Fruit fly (Drosophila melanogaster) whole organism, prepupa: ENCODE data around the gene bi.

Experiments used
- Blimp-1 ChIP-seq: fragments of 200-800 bp; sonication (Bioruptor generic); optimal IDR thresholded peaks from 3 replicates; lab custom pipeline; 2017; ENCODE audit warnings: missing biosample characterization, missing genetic modification characterization, mild to moderate bottlenecking, moderate library complexity, missing genetic modification reagents
- CG10631 ChIP-seq: fragments of 200-800 bp; sonication (Bioruptor generic); optimal IDR thresholded peaks from 2 replicates; lab custom pipeline; 2016; ENCODE audit warnings: missing biosample characterization, missing genetic modification characterization
- CG11294 ChIP-seq: fragments of 200-800 bp; sonication (Bioruptor generic); IDR thresholded peaks from 2 replicates; pipeline ENCODE4 v1.3.6; 2022; ENCODE audit warnings: missing biosample characterization, missing genetic modification characterization
- CG11762 ChIP-seq: fragments of 200-800 bp; sonication (Bioruptor generic); optimal IDR thresholded peaks from 3 replicates; lab custom pipeline; 2016; ENCODE audit warnings: missing biosample characterization, missing genetic modification characterization; ENCODE audit not compliant: insufficient read depth
- CG15336 ChIP-seq: fragments of 200-800 bp; sonication (Bioruptor generic); IDR thresholded peaks from 2 replicates; pipeline ENCODE4 v1.3.6; 2022; ENCODE audit warnings: missing biosample characterization, missing genetic modification characterization
- CG1621 ChIP-seq: fragments of 200-800 bp; sonication (Bioruptor generic); optimal IDR thresholded peaks from 3 replicates; lab custom pipeline; 2018; ENCODE audit warnings: missing biosample characterization, mild to moderate bottlenecking, missing genetic modification characterization
- CG16779 ChIP-seq: fragments of 200-800 bp; sonication (Bioruptor generic); optimal IDR thresholded peaks from 3 replicates; lab custom pipeline; 2017; ENCODE audit warnings: missing biosample characterization, mild to moderate bottlenecking, missing genetic modification characterization
- CG3032 ChIP-seq: fragments of 200-800 bp; optimal IDR thresholded peaks from 2 replicates; lab custom pipeline; 2019; ENCODE audit warnings: missing biosample characterization, mild to moderate bottlenecking, missing genetic modification characterization, moderate library complexity
- CG31627 ChIP-seq: fragments of 200-800 bp; sonication (Bioruptor generic); optimal IDR thresholded peaks from 3 replicates; lab custom pipeline; 2016; ENCODE audit warnings: missing biosample characterization, missing genetic modification characterization
- CG32006 ChIP-seq: fragments of 200-800 bp; sonication (Bioruptor generic); optimal IDR thresholded peaks from 3 replicates; lab custom pipeline; 2017; ENCODE audit warnings: missing biosample characterization, mild to moderate bottlenecking, missing genetic modification characterization
- CG34406 ChIP-seq: fragments of 200-800 bp; sonication (Bioruptor generic); optimal IDR thresholded peaks from 3 replicates; lab custom pipeline; 2016; ENCODE audit warnings: missing biosample characterization, missing genetic modification characterization
- CG3919 ChIP-seq: fragments of 200-800 bp; sonication (Bioruptor generic); optimal IDR thresholded peaks from 3 replicates; lab custom pipeline; 2016; ENCODE audit warnings: missing biosample characterization, missing genetic modification characterization
- CG6163 ChIP-seq: fragments of 200-800 bp; sonication (Bioruptor generic); IDR thresholded peaks from 3 replicates; pipeline ENCODE4 v1.3.6; 2022; ENCODE audit warnings: missing biosample characterization, missing genetic modification characterization
- CG7368 ChIP-seq: fragments of 200-800 bp; sonication (Bioruptor generic); optimal IDR thresholded peaks from 3 replicates; lab custom pipeline; 2016; ENCODE audit warnings: missing biosample characterization, missing genetic modification characterization
- CG8632 ChIP-seq: fragments of 200-800 bp; sonication (Bioruptor generic); optimal IDR thresholded peaks from 3 replicates; lab custom pipeline; 2016; ENCODE audit warnings: missing biosample characterization, missing genetic modification characterization
- CG9139 ChIP-seq: fragments of 200-800 bp; sonication (Bioruptor generic); optimal IDR thresholded peaks from 3 replicates; lab custom pipeline; 2017; ENCODE audit warnings: missing biosample characterization, mild to moderate bottlenecking, missing genetic modification characterization
- Eip75B ChIP-seq: fragments of 200-800 bp; sonication (Bioruptor generic); optimal IDR thresholded peaks from 3 replicates; lab custom pipeline; 2016; ENCODE audit warnings: missing biosample characterization, missing genetic modification characterization
- Eip78C ChIP-seq: fragments of 200-800 bp; sonication (Bioruptor generic); peaks from one replicate; lab custom pipeline; 2016; ENCODE audit warnings: missing biosample characterization, missing genetic modification characterization
- Eip93F ChIP-seq: fragments of 200-800 bp; sonication (Bioruptor generic); optimal IDR thresholded peaks from 2 replicates; lab custom pipeline; 2016; ENCODE audit warnings: missing biosample characterization, mild to moderate bottlenecking, missing genetic modification characterization
- Ets21C ChIP-seq: fragments of 200-800 bp; sonication (Bioruptor generic); optimal IDR thresholded peaks from 3 replicates; lab custom pipeline; 2016; ENCODE audit warnings: missing biosample characterization, missing genetic modification characterization
- Ets96B ChIP-seq: fragments of 200-800 bp; optimal IDR thresholded peaks from 2 replicates; lab custom pipeline; 2019; ENCODE audit warnings: missing biosample characterization, mild to moderate bottlenecking, missing genetic modification characterization, moderate library complexity
- Gug ChIP-seq: fragments of 200-800 bp; sonication (Bioruptor generic); IDR thresholded peaks from 2 replicates; pipeline ENCODE4 v1.3.6; 2022; ENCODE audit warnings: missing biosample characterization, missing genetic modification characterization
- Hr38 ChIP-seq: sonication (Bioruptor generic); optimal IDR thresholded peaks from 2 replicates; lab custom pipeline; 2016; ENCODE audit warnings: missing biosample characterization, missing genetic modification characterization
- Hr4 ChIP-seq: fragments of 200-800 bp; sonication (Bioruptor generic); optimal IDR thresholded peaks from 3 replicates; lab custom pipeline; 2016; ENCODE audit warnings: missing biosample characterization, missing genetic modification characterization
- Lpt ChIP-seq: fragments of 200-800 bp; sonication (Bioruptor generic); optimal IDR thresholded peaks from 3 replicates; lab custom pipeline; 2016; ENCODE audit warnings: missing biosample characterization, missing genetic modification characterization
- OdsH ChIP-seq: fragments of 200-800 bp; sonication (Bioruptor generic); optimal IDR thresholded peaks from 3 replicates; lab custom pipeline; 2016; ENCODE audit warnings: missing biosample characterization, missing genetic modification characterization
- Sox102F ChIP-seq: fragments of 200-800 bp; sonication (Bioruptor generic); optimal IDR thresholded peaks from 2 replicates; lab custom pipeline; 2016; ENCODE audit warnings: missing biosample characterization, mild to moderate bottlenecking, missing genetic modification characterization
- Sox14 ChIP-seq: fragments of 200-800 bp; sonication (Bioruptor generic); optimal IDR thresholded peaks from 3 replicates; lab custom pipeline; 2016; ENCODE audit warnings: missing biosample characterization, missing genetic modification characterization
- Sox15 ChIP-seq: fragments of 200-800 bp; sonication (Bioruptor generic); optimal IDR thresholded peaks from 3 replicates; lab custom pipeline; 2016; ENCODE audit warnings: missing biosample characterization, missing genetic modification characterization
- cyc ChIP-seq: fragments of 200-800 bp; sonication (Bioruptor generic); optimal IDR thresholded peaks from 3 replicates; lab custom pipeline; 2016; ENCODE audit warnings: missing biosample characterization, missing genetic modification characterization
- dsx ChIP-seq: fragments of 200-800 bp; optimal IDR thresholded peaks from 3 replicates; lab custom pipeline; 2019; ENCODE audit warnings: missing biosample characterization, mild to moderate bottlenecking, missing genetic modification characterization, moderate library complexity; ENCODE audit not compliant: poor library complexity, severe bottlenecking
- eg ChIP-seq: fragments of 200-800 bp; sonication (Bioruptor generic); IDR thresholded peaks from 3 replicates; pipeline ENCODE4 v1.3.6; 2022; ENCODE audit warnings: missing biosample characterization, missing genetic modification characterization
- esn ChIP-seq: fragments of 200-800 bp; sonication (Bioruptor generic); optimal IDR thresholded peaks from 2 replicates; lab custom pipeline; 2016; ENCODE audit warnings: missing biosample characterization, mild to moderate bottlenecking, missing genetic modification characterization, moderate library complexity
- fd59A ChIP-seq: fragments of 200-800 bp; sonication (Bioruptor generic); optimal IDR thresholded peaks from 2 replicates; lab custom pipeline; 2017; ENCODE audit warnings: missing biosample characterization, mild to moderate bottlenecking, missing genetic modification characterization, missing genetic modification reagents
- net ChIP-seq: fragments of 200-800 bp; sonication (Bioruptor generic); optimal IDR thresholded peaks from 3 replicates; lab custom pipeline; 2016; ENCODE audit warnings: missing biosample characterization, missing genetic modification characterization
- pdm3 ChIP-seq: fragments of 200-800 bp; sonication (Bioruptor generic); optimal IDR thresholded peaks from 3 replicates; lab custom pipeline; 2016; ENCODE audit warnings: missing biosample characterization, missing genetic modification characterization
- ss ChIP-seq, 2 experiments: fragments of 200-800 bp; sonication (Bioruptor generic); optimal IDR thresholded peaks; 2 replicates in 1 of 2; 3 replicates in 1 of 2; lab custom pipeline; 2017 to 2018; ENCODE audit warnings: mild to moderate bottlenecking in 2 of 2, missing biosample characterization in 2 of 2, missing genetic modification characterization in 2 of 2, moderate library complexity in 1 of 2
- svp ChIP-seq: fragments of 200-800 bp; sonication (Bioruptor generic); peaks from one replicate; lab custom pipeline; 2016; ENCODE audit warnings: missing biosample characterization, missing genetic modification characterization
- topi ChIP-seq: fragments of 200-800 bp; sonication (Bioruptor generic); optimal IDR thresholded peaks from 3 replicates; lab custom pipeline; 2016; ENCODE audit warnings: missing biosample characterization, missing genetic modification characterization
- vri ChIP-seq: fragments of 200-800 bp; sonication (Bioruptor generic); optimal IDR thresholded peaks from 3 replicates; lab custom pipeline; 2016; ENCODE audit warnings: missing biosample characterization, mild to moderate bottlenecking, missing genetic modification characterization

The bi gene

DNA sequence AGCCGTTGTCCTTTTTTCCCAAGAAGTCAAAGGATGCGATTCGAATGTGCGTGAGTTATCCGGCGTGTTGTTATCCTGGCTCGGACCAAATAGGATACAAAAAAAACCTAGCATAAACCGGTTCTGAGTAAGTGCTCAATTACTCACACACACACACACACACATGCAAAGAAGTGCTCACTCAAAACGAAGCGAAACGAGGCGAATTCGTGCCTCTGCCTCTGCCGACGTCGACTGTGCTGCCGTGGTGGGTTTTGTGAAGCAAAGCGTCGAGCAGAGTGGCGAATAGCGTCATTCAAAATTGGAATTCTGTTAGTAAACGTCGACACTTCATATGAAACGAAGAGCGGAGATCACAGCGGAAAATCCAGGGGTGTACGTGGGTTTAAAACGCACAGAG, at the start of gene bi:
Gene bi (plus strand): TSS at position 311 of the 400 bp plus-strand sequence.
- no peak for TF ChIP-seq CG31627 (GFP tag; lab: Kevin White, UChicago)
- TF ChIP-seq topi (GFP tag; lab: Kevin White, UChicago): no peak
- no peak for TF ChIP-seq Sox102F (GFP tag; lab: Kevin White, UChicago)
- TF ChIP-seq Eip78C: peak; percentile 17
- TF ChIP-seq OdsH (GFP tag; lab: Kevin White, UChicago): no peak
- TF ChIP-seq CG16779 (tag; lab: Kevin White, UChicago): no peak
- no peak for TF ChIP-seq CG8632 (GFP tag; lab: Kevin White, UChicago)
- no peak for TF ChIP-seq Blimp-1 (GFP tag; lab: Kevin White, UChicago)

dm6 chrX:4366196-4366595, 46.5 kb upstream of the bi start, which contains the start of gene CG3626:
TSS of gene CG3626 (plus strand) at chrX:4366417.
- TF ChIP-seq svp (GFP tag; lab: Kevin White, UChicago): peak; percentile 88
- peak; percentile 5 for TF ChIP-seq CG31627 (GFP tag; lab: Kevin White, UChicago)
- peak; percentile 47 for TF ChIP-seq Eip78C
- TF ChIP-seq CG1621 (tag; lab: Kevin White, UChicago): no peak
- TF ChIP-seq topi (GFP tag; lab: Kevin White, UChicago): peak; percentile 11
- TF ChIP-seq cyc (GFP tag; lab: Kevin White, UChicago): peak; percentile 6
- TF ChIP-seq CG15336 (GFP tag; lab: Robert Waterston, UW): no peak
- TF ChIP-seq, all 60 proteins: peak for 5

- TF ChIP-seq Eip78C: peak; percentile 17
- TF ChIP-seq Hr38 (GFP tag; lab: Kevin White, UChicago): no peak
Measured at dm6 chrX:4375574-4375973, 37.1 kb upstream of the bi start.

dm6 chrX:4380381-4380780, 32.3 kb upstream of the bi start:
- TF ChIP-seq pdm3 (GFP tag; lab: Kevin White, UChicago) (peak; percentile 0), CG11294 (no peak), CG32006 (peak; percentile 22), Eip78C (peak; percentile 71), svp (GFP tag; lab: Kevin White, UChicago) (peak; percentile 60)

dm6 chrX:4381113-4381512, 31.5 kb upstream of the bi start:
- TF ChIP-seq Ets21C (GFP tag; lab: Kevin White, UChicago) (no peak), Gug (GFP tag; lab: Robert Waterston, UW) (no peak), Eip75B (GFP tag; lab: Kevin White, UChicago) (no peak), svp (GFP tag; lab: Kevin White, UChicago) (no peak), CG6163 (GFP tag; lab: Robert Waterston, UW) (0 out of 3 replicates have a peak, but pooled peaks have one; percentile 25), esn (no peak), CG7368 (no peak), CG9139 (GFP tag; lab: Kevin White, UChicago) (no peak), fd59A (GFP tag; lab: Kevin White, UChicago) (no peak), Ets96B (tag; lab: Kevin White, UChicago) (no peak), CG3032 (tag; lab: Kevin White, UChicago) (no peak), dsx (GFP tag; lab: Kevin White, UChicago) (peak; percentile 76), Sox15 (GFP tag; lab: Kevin White, UChicago) (no peak), Hr4 (no peak)

DNA sequence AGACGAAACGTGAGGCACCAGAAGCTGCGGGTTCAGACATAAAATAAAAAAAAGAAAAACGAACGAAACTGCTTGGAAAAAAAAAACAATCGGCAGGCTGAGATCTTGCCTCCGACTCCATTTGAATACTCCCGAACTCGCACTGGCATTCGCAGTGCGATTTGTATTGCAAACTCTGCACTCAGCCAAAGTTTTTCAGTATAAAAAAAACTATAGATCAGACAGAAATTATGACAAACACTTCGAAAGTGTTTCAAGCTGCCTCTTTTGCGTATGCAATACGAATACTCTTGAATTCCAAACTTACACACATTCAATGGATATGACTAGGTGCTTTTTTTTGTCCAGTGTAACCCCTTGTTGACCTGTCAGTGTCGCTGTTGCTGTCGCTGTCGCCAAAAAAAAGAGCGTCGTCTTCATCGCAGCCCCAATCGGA, 21.3 kb upstream of the bi start:
- TF ChIP-seq topi (GFP tag; lab: Kevin White, UChicago) (peak; percentile 82), svp (GFP tag; lab: Kevin White, UChicago) (peak; percentile 89), Sox15 (GFP tag; lab: Kevin White, UChicago) (peak; percentile 42), ss (GFP tag; optimal IDR thresholded peaks at IDR 0.05; lab: Kevin White, UChicago) (peak; percentile 22 to 61), CG10631 (GFP tag; lab: Kevin White, UChicago) (peak; percentile 74), Hr4 (peak; percentile 58), Eip78C (peak; percentile 81), CG11294 (no peak), net (GFP tag; lab: Kevin White, UChicago) (peak; percentile 42), CG11762 (peak; percentile 25), Sox14 (GFP tag; lab: Kevin White, UChicago) (peak; percentile 65), CG7368 (peak; percentile 73), eg (peak; percentile 46; the same call in 2 of the 3 replicates), Eip93F (GFP tag; lab: Kevin White, UChicago) (no peak), CG34406 (GFP tag; lab: Kevin White, UChicago) (peak; percentile 69), vri (peak; percentile 70), esn (peak; percentile 84), CG3919 (GFP tag; lab: Kevin White, UChicago) (peak; percentile 77), CG15336 (GFP tag; lab: Robert Waterston, UW) (peak; percentile 59), CG32006 (peak; percentile 58), Lpt (peak; percentile 14)
